Worm (Caenorhabditis elegans): ENCODE measurements around the gene unc-33.

- TF ChIP-seq med-1 (GFP tag; optimal IDR thresholded peaks at IDR 0.05; ENCODE audit: insufficient read depth) (no peak), klf-2 (GFP tag; conservative IDR thresholded peaks at IDR 0.05) (no peak), ztf-23 (GFP tag; IDR thresholded peaks at IDR 0.05) (no peak), flt-1 (GFP tag; IDR thresholded peaks at IDR 0.05) (no peak)
These were observed 40.6 kb downstream of the unc-33 start, which contains the start of gene osm-9 for ce11 chrIV:3557331-3557730.
